Worm (Caenorhabditis elegans) whole organism, young adult: Measurements from ENCODE around the gene rps-16.

Experiments
- B0035.1 ChIP-seq: sonication (generic microtip); optimal IDR thresholded peaks from 2 replicates; lab custom pipeline; 2016; ENCODE audit warnings: missing genetic modification characterization, mild to moderate bottlenecking, missing compliant biosample characterization, missing genotype, missing genetic modification reagents
- C06A6.2 ChIP-seq: fragments of 200-800 bp; sonication (Bioruptor generic); conservative IDR thresholded peaks from 2 replicates; pipeline ENCODE4 v1.3.6; 2022; ENCODE audit warnings: missing genetic modification characterization, missing compliant biosample characterization
- F10E7.11 ChIP-seq: sonication (generic microtip); optimal IDR thresholded peaks from 2 replicates; lab custom pipeline; 2017; ENCODE audit warnings: mild to moderate bottlenecking, missing genetic modification characterization, moderate library complexity, missing compliant biosample characterization
- F23B12.7 ChIP-seq: sonication (generic microtip); optimal IDR thresholded peaks from 2 replicates; lab custom pipeline; 2017; ENCODE audit warnings: missing genetic modification characterization, mild to moderate bottlenecking, missing compliant biosample characterization, antibody characterized with exemption, moderate library complexity; ENCODE audit not compliant: insufficient read depth
- F33H1.4 ChIP-seq: fragments of 200-800 bp; sonication (Bioruptor generic); IDR thresholded peaks from 2 replicates; pipeline ENCODE4 v1.3.6; 2022; ENCODE audit warnings: missing genetic modification reagents, missing genetic modification characterization, missing compliant biosample characterization
- F39B2.1 ChIP-seq: fragments of 200-800 bp; sonication (Bioruptor generic); IDR thresholded peaks from 2 replicates; pipeline ENCODE4 v1.3.6; 2022; ENCODE audit warnings: missing genetic modification reagents, missing genetic modification characterization, missing compliant biosample characterization
- T07F8.4 ChIP-seq: sonication (generic microtip); optimal IDR thresholded peaks from 2 replicates; lab custom pipeline; 2016; ENCODE audit warnings: mild to moderate bottlenecking, missing genetic modification characterization, moderate library complexity, missing compliant biosample characterization
- T26A5.8 ChIP-seq: sonication (generic microtip); optimal IDR thresholded peaks from 2 replicates; lab custom pipeline; 2016; ENCODE audit warnings: missing genetic modification characterization, missing compliant biosample characterization
- Y53F4B.3 ChIP-seq: fragments of 200-800 bp; sonication (Bioruptor generic); IDR thresholded peaks from 2 replicates; pipeline ENCODE4 v1.3.6; 2022; ENCODE audit warnings: missing genetic modification reagents, missing genetic modification characterization, missing compliant biosample characterization
- Y67H2A.10 ChIP-seq: fragments of 200-800 bp; sonication (Bioruptor generic); conservative IDR thresholded peaks from 2 replicates; pipeline ENCODE4 v1.3.6; 2022; ENCODE audit warnings: missing genetic modification reagents, missing genetic modification characterization, missing compliant biosample characterization
- akir-1 ChIP-seq: fragments of 200-800 bp; sonication (Bioruptor generic); optimal IDR thresholded peaks from 2 replicates; lab custom pipeline; 2018; ENCODE audit warnings: mild to moderate bottlenecking, missing genetic modification characterization, moderate library complexity, missing compliant biosample characterization
- aptf-3 ChIP-seq: fragments of 200-800 bp; sonication (Bioruptor generic); IDR thresholded peaks from 2 replicates; pipeline ENCODE4 v1.3.6; 2022; ENCODE audit warnings: missing genetic modification characterization, missing compliant biosample characterization
- cebp-1 ChIP-seq, 2 experiments: fragments of 200-800 bp in 1 of 2; sonication (Bioruptor generic) in 1 of 2; sonication (generic microtip) in 1 of 2; IDR thresholded peaks in 1 of 2; optimal IDR thresholded peaks in 1 of 2; 2 replicates each; pipeline versions ENCODE4 v1.3.6 to Lab custom; 2017 to 2022; ENCODE audit warnings: missing compliant biosample characterization in 2 of 2, missing genetic modification characterization in 2 of 2, mild to moderate bottlenecking in 1 of 2, missing genetic modification reagents in 1 of 2, moderate library complexity in 1 of 2
- ceh-58 ChIP-seq: fragments of 200-800 bp; sonication (Bioruptor generic); IDR thresholded peaks from 2 replicates; pipeline ENCODE4 v1.3.6; 2022; ENCODE audit warnings: missing genetic modification characterization, missing compliant biosample characterization
- ceh-91 ChIP-seq: fragments of 200-800 bp; sonication (Bioruptor generic); IDR thresholded peaks from 2 replicates; pipeline ENCODE4 v1.3.6; 2022; ENCODE audit warnings: missing genetic modification reagents, missing genetic modification characterization, missing compliant biosample characterization
- dpl-1 ChIP-seq: fragments of 150-350 bp; optimal IDR thresholded peaks from 2 replicates; lab custom pipeline; 2014; ENCODE audit warnings: missing biosample characterization, missing genetic modification reagents, missing genetic modification characterization
- efl-1 ChIP-seq: fragments of 150-350 bp; optimal IDR thresholded peaks from 2 replicates; lab custom pipeline; 2014; ENCODE audit warnings: missing biosample characterization, missing genetic modification reagents, missing genetic modification characterization
- egl-44 ChIP-seq: fragments of 200-800 bp; sonication (Bioruptor generic); IDR thresholded peaks from 2 replicates; pipeline ENCODE4 v1.3.6; 2022; ENCODE audit warnings: missing genetic modification reagents, missing genetic modification characterization, missing compliant biosample characterization
- ekl-4 ChIP-seq: fragments of 200-800 bp; sonication (Bioruptor generic); IDR thresholded peaks from 2 replicates; pipeline ENCODE4 v1.3.6; 2022; ENCODE audit warnings: missing genetic modification reagents, missing genetic modification characterization, missing compliant biosample characterization
- ets-4 ChIP-seq: fragments of 200-800 bp; sonication (Bioruptor generic); optimal IDR thresholded peaks from 2 replicates; lab custom pipeline; 2018; ENCODE audit warnings: mild to moderate bottlenecking, missing genetic modification characterization, missing compliant biosample characterization
- gei-17 ChIP-seq: fragments of 200-800 bp; sonication (Bioruptor generic); optimal IDR thresholded peaks from 2 replicates; lab custom pipeline; 2018; ENCODE audit warnings: mild to moderate bottlenecking, missing genetic modification characterization, missing compliant biosample characterization
- hlh-12 ChIP-seq: sonication (generic microtip); optimal IDR thresholded peaks from 2 replicates; lab custom pipeline; 2016; ENCODE audit warnings: missing genetic modification characterization, missing compliant biosample characterization
- hmg-20 ChIP-seq: fragments of 200-800 bp; sonication (Bioruptor generic); IDR thresholded peaks from 2 replicates; pipeline ENCODE4 v1.3.6; 2022; ENCODE audit warnings: missing genetic modification reagents, missing genetic modification characterization, missing compliant biosample characterization
- hrde-1 ChIP-seq: sonication (generic microtip); optimal IDR thresholded peaks from 2 replicates; lab custom pipeline; 2016; ENCODE audit warnings: missing genetic modification characterization, mild to moderate bottlenecking, missing compliant biosample characterization, moderate library complexity, missing genotype, missing genetic modification reagents, borderline replicate concordance
- lag-1 ChIP-seq: fragments of 200-800 bp; sonication (Bioruptor generic); IDR thresholded peaks from 2 replicates; pipeline ENCODE4 v1.3.6; 2022; ENCODE audit warnings: missing genetic modification reagents, missing genetic modification characterization, missing compliant biosample characterization
- lsy-27 ChIP-seq: sonication (generic microtip); optimal IDR thresholded peaks from 2 replicates; lab custom pipeline; 2017; ENCODE audit warnings: missing genetic modification characterization, mild to moderate bottlenecking, missing compliant biosample characterization, antibody characterized with exemption, missing genotype, borderline replicate concordance; ENCODE audit not compliant: insufficient read depth
- madf-3 ChIP-seq: fragments of 200-800 bp; sonication (Bioruptor generic); IDR thresholded peaks from 2 replicates; pipeline ENCODE4 v1.3.6; 2022; ENCODE audit warnings: missing genetic modification reagents, missing genetic modification characterization, missing compliant biosample characterization
- mcd-1 ChIP-seq: fragments of 200-800 bp; sonication (Bioruptor generic); IDR thresholded peaks from 2 replicates; pipeline ENCODE4 v1.3.6; 2022; ENCODE audit warnings: missing genetic modification reagents, missing genetic modification characterization, missing compliant biosample characterization
- mel-28 ChIP-seq: sonication (generic microtip); optimal IDR thresholded peaks from 2 replicates; lab custom pipeline; 2016; ENCODE audit warnings: borderline replicate concordance, mild to moderate bottlenecking, missing genetic modification characterization, missing compliant biosample characterization
- mxl-1 ChIP-seq: sonication (generic microtip); optimal IDR thresholded peaks from 2 replicates; lab custom pipeline; 2016; ENCODE audit warnings: missing genetic modification characterization, missing compliant biosample characterization
- nfya-1 ChIP-seq: sonication (generic microtip); optimal IDR thresholded peaks from 2 replicates; lab custom pipeline; 2017; ENCODE audit warnings: antibody characterized with exemption, missing compliant biosample characterization, missing genetic modification characterization, borderline replicate concordance; ENCODE audit not compliant: insufficient read depth
- nfya-2 ChIP-seq: fragments of 200-800 bp; sonication (Bioruptor generic); IDR thresholded peaks from 2 replicates; pipeline ENCODE4 v1.3.6; 2022; ENCODE audit warnings: missing genetic modification reagents, missing genetic modification characterization, missing compliant biosample characterization
- nfyb-1 ChIP-seq: fragments of 200-800 bp; sonication (Bioruptor generic); IDR thresholded peaks from 2 replicates; pipeline ENCODE4 v1.3.6; 2022; ENCODE audit warnings: missing genetic modification reagents, missing genetic modification characterization, missing compliant biosample characterization
- nhr-120 ChIP-seq: fragments of 200-800 bp; sonication (Bioruptor generic); IDR thresholded peaks from 2 replicates; pipeline ENCODE4 v1.3.6; 2022; ENCODE audit warnings: missing genetic modification characterization, missing compliant biosample characterization
- nhr-27 ChIP-seq: fragments of 200-800 bp; sonication (Bioruptor generic); optimal IDR thresholded peaks from 2 replicates; lab custom pipeline; 2018; ENCODE audit warnings: mild to moderate bottlenecking, missing genetic modification characterization, moderate library complexity, missing compliant biosample characterization
- nhr-80 ChIP-seq: sonication (generic microtip); optimal IDR thresholded peaks from 2 replicates; lab custom pipeline; 2016; ENCODE audit warnings: missing genetic modification characterization, missing compliant biosample characterization
- nhr-90 ChIP-seq: sonication (generic microtip); optimal IDR thresholded peaks from 2 replicates; lab custom pipeline; 2016; ENCODE audit warnings: missing genotype, mild to moderate bottlenecking, missing genetic modification characterization, missing compliant biosample characterization
- somi-1 ChIP-seq: fragments of 200-800 bp; sonication (Bioruptor generic); optimal IDR thresholded peaks from 2 replicates; lab custom pipeline; 2018; ENCODE audit warnings: mild to moderate bottlenecking, missing genetic modification characterization, missing compliant biosample characterization
- sptf-2 ChIP-seq: fragments of 200-800 bp; sonication (Bioruptor generic); optimal IDR thresholded peaks from 2 replicates; lab custom pipeline; 2018; ENCODE audit warnings: mild to moderate bottlenecking, missing genetic modification characterization, missing compliant biosample characterization
- tbp1 ChIP-seq: fragments of 200-800 bp; sonication (Bioruptor generic); optimal IDR thresholded peaks from 2 replicates; lab custom pipeline; 2018; ENCODE audit warnings: mild to moderate bottlenecking, missing genetic modification characterization, missing compliant biosample characterization
- unc-130 ChIP-seq: sonication (generic microtip); optimal IDR thresholded peaks from 2 replicates; lab custom pipeline; 2016; ENCODE audit warnings: missing genetic modification reagents, missing genetic modification characterization, missing compliant biosample characterization
- zfh-2 ChIP-seq: fragments of 200-800 bp; sonication (Bioruptor generic); conservative IDR thresholded peaks from 2 replicates; pipeline ENCODE4 v1.3.6; 2022; ENCODE audit warnings: missing genetic modification reagents, missing genetic modification characterization, missing compliant biosample characterization
- zim-3 ChIP-seq: sonication (generic microtip); optimal IDR thresholded peaks from 2 replicates; lab custom pipeline; 2017; ENCODE audit warnings: mild to moderate bottlenecking, missing genetic modification characterization, moderate library complexity, missing compliant biosample characterization
- ztf-18 ChIP-seq: sonication (generic microtip); optimal IDR thresholded peaks from 2 replicates; lab custom pipeline; 2016; ENCODE audit warnings: missing genotype, mild to moderate bottlenecking, missing genetic modification characterization, missing compliant biosample characterization
- ztf-22 ChIP-seq: fragments of 200-800 bp; sonication (Bioruptor generic); optimal IDR thresholded peaks from 2 replicates; lab custom pipeline; 2018; ENCODE audit warnings: mild to moderate bottlenecking, missing genetic modification characterization, moderate library complexity, missing compliant biosample characterization
- ztf-25 ChIP-seq: fragments of 200-800 bp; sonication (Bioruptor generic); IDR thresholded peaks from 2 replicates; pipeline ENCODE4 v1.3.6; 2022; ENCODE audit warnings: missing genetic modification reagents, missing genetic modification characterization, missing compliant biosample characterization
- ztf-28 ChIP-seq: fragments of 200-800 bp; sonication (Bioruptor generic); IDR thresholded peaks from 2 replicates; pipeline ENCODE4 v1.3.6; 2022; ENCODE audit warnings: missing genetic modification reagents, missing genetic modification characterization, missing compliant biosample characterization

rps-16 gene

ce11 chrV:15028896-15029519 lies 28.7 kb upstream of the rps-16 start, which contains the start of gene F14H8.8 (continued):
- TF ChIP-seq ceh-58 (GFP tag; lab: Robert Waterston, UW): no peak
- TF ChIP-seq nfyb-1 (GFP tag; lab: Robert Waterston, UW): 0 out of 2 replicates have a peak, but pooled peaks have one; percentile 15
- TF ChIP-seq nhr-90: no peak
- no peak for TF ChIP-seq dpl-1 (GFP tag; lab: Kevin White, UChicago)
- TF ChIP-seq gei-17: no peak
- no peak for TF ChIP-seq mxl-1 (tag; lab: Kevin White, UChicago)
- no peak for TF ChIP-seq hmg-20
- TF ChIP-seq zim-3 (tag; lab: Kevin White, UChicago): no peak
- TF ChIP-seq efl-1 (GFP tag; lab: Kevin White, UChicago): peak; percentile 54
- no peak for TF ChIP-seq egl-44 (GFP tag; lab: Robert Waterston, UW)
- TF ChIP-seq sptf-2 (GFP tag; lab: Kevin White, UChicago): no peak
- TF ChIP-seq ztf-22 (GFP tag; lab: Kevin White, UChicago): no peak
- no peak for TF ChIP-seq mel-28 (tag; lab: Kevin White, UChicago)
- TF ChIP-seq ztf-28 (GFP tag; lab: Robert Waterston, UW): no peak
- no peak for TF ChIP-seq akir-1 (GFP tag; lab: Kevin White, UChicago)
- TF ChIP-seq nhr-80 (tag; lab: Kevin White, UChicago): no peak
- TF ChIP-seq tbp1 (GFP tag; lab: Kevin White, UChicago): peak; percentile 77
- TF ChIP-seq F39B2.1 (GFP tag; lab: Robert Waterston, UW): no peak
- no peak for TF ChIP-seq ztf-18 (tag; lab: Kevin White, UChicago)
- no peak for TF ChIP-seq hlh-12 (tag; lab: Kevin White, UChicago)
- peak; percentile 77; the same call in 1 of the 2 replicates for TF ChIP-seq ekl-4 (GFP tag; lab: Robert Waterston, UW)
- no peak for TF ChIP-seq unc-130 (GFP tag; lab: Kevin White, UChicago)
- no peak for TF ChIP-seq nhr-27
- TF ChIP-seq madf-3 (GFP tag; lab: Robert Waterston, UW): no peak
- peak; percentile 33 for TF ChIP-seq F23B12.7 (tag; lab: Kevin White, UChicago)
- no peak for TF ChIP-seq Y53F4B.3
- TF ChIP-seq nfya-1 (tag; lab: Kevin White, UChicago): no peak
- no peak for TF ChIP-seq C06A6.2 (GFP tag; lab: Robert Waterston, UW)
- TF ChIP-seq nhr-120 (GFP tag; lab: Robert Waterston, UW): no peak
- TF ChIP-seq lag-1: no peak
- no peak for TF ChIP-seq aptf-3 (GFP tag; lab: Robert Waterston, UW)
- peak; percentile 65 for TF ChIP-seq F33H1.4 (GFP tag; lab: Robert Waterston, UW)
- TF ChIP-seq mcd-1 (GFP tag; lab: Robert Waterston, UW): peak; percentile 72
- TF ChIP-seq hrde-1 (tag; lab: Kevin White, UChicago): peak; percentile 3
- no peak for TF ChIP-seq nfya-2 (GFP tag; lab: Robert Waterston, UW)
- TF ChIP-seq T26A5.8 (tag; lab: Kevin White, UChicago): no peak
- TF ChIP-seq ets-4 (GFP tag; lab: Kevin White, UChicago): no peak
- TF ChIP-seq cebp-1 (GFP tag; IDR thresholded peaks at IDR 0.05; lab: Robert Waterston, UW): no peak
- TF ChIP-seq cebp-1 (tag; optimal IDR thresholded peaks at IDR 0.05; lab: Kevin White, UChicago): no peak
- TF ChIP-seq ztf-25 (GFP tag; lab: Robert Waterston, UW): no peak
- peak; percentile 37; the same call in 1 of the 2 replicates for TF ChIP-seq ceh-91 (GFP tag; lab: Robert Waterston, UW)
- TF ChIP-seq somi-1 (GFP tag; lab: Kevin White, UChicago): no peak
- no peak for TF ChIP-seq Y67H2A.10 (GFP tag; lab: Robert Waterston, UW)
- TF ChIP-seq zfh-2: no peak
- TF ChIP-seq F10E7.11: no peak
- no peak for TF ChIP-seq lsy-27
- no peak for TF ChIP-seq T07F8.4 (tag; lab: Kevin White, UChicago)
- no peak for TF ChIP-seq B0035.1 (tag; lab: Kevin White, UChicago)
